Fruit fly (Drosophila melanogaster): ENCODE results near the gene CG10132.

CG10132 gene

DNA sequence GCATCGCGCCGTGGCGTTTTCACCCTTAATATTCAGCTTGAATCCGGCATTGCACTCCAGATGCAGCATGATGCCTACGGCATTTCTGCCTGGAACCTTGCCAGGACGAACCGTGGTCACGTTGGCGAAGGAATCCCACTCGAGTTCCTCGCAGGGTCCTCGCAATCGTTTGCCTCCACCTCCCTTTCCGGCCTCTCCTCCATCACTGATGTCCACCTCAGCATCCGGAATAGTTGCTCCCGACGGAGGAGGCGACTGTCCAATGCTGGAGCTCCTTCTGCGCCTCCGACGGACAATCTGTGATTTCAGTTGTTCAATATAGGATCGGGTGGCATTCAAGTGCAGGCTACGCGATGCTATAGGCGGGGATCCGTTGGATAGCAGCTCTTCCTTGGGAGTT, 6.4 kb upstream of the CG10132 start:
- no peak for TF ChIP-seq CG17801 (GFP tag; optimal IDR thresholded peaks at IDR 0.05; ENCODE audit: partially characterized antibody)

DNA sequence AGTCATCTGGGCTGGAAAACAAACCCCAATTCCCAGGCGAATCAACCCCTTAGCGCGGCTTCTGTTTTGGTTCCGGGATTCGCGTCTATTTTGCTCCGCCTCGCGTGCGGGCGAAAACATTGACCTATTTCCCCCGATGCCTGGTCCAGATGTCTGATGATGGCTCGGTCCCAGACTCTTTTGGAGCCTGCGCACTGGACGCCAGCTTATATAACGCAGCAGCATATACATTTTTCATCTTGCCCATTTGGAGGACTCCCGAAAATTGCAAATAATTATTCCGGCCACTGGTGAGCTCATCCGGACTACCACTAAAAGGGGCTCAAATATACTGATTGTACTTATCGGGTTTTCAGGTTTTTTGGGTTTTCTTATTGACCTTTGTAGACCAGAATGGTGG, 2.6 kb upstream of the CG10132 start:
- no peak for TF ChIP-seq CG17801 (GFP tag; optimal IDR thresholded peaks at IDR 0.05; ENCODE audit: partially characterized antibody)

DNA sequence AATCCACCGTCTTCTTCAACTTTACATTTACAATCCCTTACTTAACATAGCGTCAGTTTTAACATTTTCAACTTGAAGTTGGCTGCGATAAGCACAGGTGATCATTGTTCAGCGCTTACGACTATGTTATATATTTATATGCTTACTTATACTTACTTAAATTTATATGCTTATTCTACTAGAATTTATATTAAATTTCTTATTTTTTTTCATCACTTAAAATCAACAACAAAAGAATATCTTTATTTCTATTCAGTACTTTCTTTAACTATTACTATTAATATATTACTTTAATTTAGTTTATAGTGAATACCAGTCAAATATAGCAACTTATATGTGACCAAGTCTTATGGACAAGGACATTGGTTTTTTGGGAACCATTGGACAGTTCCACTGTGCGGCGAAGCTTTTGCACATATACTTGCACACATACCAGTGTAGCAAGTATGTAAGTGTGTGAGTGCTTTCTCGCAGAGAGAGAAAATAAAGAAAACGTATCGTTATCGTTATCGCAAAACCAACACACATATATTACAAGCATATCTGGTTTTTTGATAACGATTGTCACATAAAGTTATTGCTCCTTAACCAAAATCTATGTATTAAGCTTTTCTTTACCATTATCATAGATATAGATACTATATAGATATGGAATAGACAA, 1.3 kb upstream of the CG10132 start, which contains the start of gene Hasp:
Gene Hasp (minus strand): TSS at position 51 of the 661 bp plus-strand sequence.
- no peak for TF ChIP-seq CG17801 (GFP tag; optimal IDR thresholded peaks at IDR 0.05; ENCODE audit: partially characterized antibody)

DNA sequence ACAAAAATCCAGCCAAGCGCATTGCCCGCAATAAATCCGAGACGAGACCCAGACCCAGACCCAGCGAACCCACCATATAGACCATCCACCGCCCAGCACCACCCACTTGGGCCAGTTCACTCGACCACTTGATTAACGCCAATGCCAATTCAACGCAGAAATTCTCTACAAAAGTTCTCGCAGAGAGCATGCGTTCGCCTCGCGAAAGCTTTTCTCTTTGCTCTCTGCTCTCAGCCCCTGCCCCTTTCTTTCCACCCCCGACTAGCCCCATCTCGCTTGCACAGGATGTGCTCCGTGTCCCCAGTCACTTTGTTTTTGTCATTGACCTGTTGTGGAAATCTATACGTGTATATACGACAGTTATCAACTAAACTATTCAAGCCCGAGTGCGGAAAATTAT, 987 bp downstream of the CG10132 start:
- no peak for TF ChIP-seq CG17801 (GFP tag; optimal IDR thresholded peaks at IDR 0.05; ENCODE audit: partially characterized antibody)

DNA sequence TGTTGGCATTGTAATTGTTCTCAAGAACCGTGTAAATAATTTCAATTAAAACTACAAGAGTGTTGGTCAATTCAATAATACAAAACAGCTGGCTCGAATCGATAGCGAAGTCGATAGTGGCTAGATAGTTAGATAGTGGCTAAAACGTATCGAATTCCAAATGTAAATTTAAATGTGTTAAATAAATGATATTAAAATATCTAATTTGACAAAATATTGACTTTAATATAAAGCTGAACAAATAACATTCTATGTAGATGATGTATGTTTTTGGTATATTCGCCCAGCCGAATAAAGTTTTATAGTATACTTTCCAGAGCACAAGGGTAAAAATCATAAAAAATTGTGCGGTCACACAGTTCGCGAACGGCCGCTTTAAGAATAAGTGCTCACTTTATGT, 7.7 kb downstream of the CG10132 start, which contains the start of the genes Dpm1 and CG10137:
Gene Dpm1 (minus strand): TSS at position 53 of the 400 bp plus-strand sequence.
Gene CG10137 (plus strand): TSS at position 371 of the 400 bp plus-strand sequence.
- peak; percentile 57 for TF ChIP-seq CG17801 (GFP tag; optimal IDR thresholded peaks at IDR 0.05; ENCODE audit: partially characterized antibody)

DNA sequence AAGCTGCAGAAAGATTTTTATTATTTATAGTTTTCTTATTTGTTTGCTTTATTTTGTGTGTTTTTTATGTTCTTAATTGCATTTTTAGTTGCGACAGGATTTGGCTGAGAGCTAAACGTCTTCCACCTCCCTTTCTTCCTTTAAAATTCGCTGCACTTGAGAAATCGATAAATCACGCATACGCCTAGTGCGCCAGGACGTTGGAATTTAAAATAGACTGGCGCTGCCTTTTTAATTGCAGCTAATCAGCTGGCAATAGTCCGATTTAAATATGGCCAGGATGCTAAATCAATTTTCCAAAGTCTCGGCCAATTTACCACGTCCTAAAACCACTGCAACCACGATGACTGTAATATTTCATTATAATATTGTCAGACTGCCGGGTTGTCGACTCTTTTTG, 8.2 kb downstream of the CG10132 start:
- no peak for TF ChIP-seq CG17801 (GFP tag; optimal IDR thresholded peaks at IDR 0.05; ENCODE audit: partially characterized antibody)

DNA sequence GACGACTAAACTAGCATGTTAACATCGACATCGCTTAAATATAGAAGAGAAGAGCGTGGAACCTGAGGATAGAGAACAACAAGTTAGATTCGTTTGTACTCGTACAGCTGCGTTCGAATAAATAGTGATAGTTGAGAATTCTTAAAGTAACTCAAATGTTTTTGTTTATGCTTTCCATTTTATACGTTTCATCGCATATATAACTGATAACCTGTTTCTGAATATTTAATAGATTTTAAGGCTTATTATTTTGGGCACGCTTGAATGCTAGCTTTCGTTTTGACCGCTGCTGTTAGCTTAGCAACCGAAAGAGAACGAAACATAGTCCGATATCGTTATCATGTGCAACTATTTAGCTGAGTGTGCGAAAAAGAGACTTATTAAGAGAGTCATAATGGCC, 9.7 kb downstream of the CG10132 start:
- TF ChIP-seq CG17801 (GFP tag; optimal IDR thresholded peaks at IDR 0.05; ENCODE audit: partially characterized antibody): peak; percentile 99

DNA sequence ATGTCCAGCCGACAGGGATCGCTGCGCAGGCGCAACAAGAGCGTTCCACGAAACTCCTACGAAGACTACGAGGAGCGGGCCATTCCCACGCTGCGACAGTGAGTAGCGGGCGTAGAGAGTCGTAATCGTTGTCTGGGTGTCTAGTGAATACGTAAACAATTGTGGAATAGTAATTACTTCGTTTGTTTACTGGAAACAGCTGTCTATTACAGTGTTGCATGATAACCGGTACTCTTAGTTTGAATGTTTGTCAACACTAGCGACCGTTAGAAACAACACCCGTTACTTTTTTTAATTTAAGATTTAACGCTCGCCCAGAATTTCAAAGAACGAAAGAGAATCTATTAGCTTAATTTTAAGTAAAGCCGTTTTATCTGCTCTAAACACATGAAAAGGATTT, 11.5 kb downstream of the CG10132 start, which contains the start of gene CG10165:
Gene CG10165 (minus strand): TSS at position 214 of the 400 bp plus-strand sequence.
- peak; percentile 20 for TF ChIP-seq CG17801 (GFP tag; optimal IDR thresholded peaks at IDR 0.05; ENCODE audit: partially characterized antibody)

DNA sequence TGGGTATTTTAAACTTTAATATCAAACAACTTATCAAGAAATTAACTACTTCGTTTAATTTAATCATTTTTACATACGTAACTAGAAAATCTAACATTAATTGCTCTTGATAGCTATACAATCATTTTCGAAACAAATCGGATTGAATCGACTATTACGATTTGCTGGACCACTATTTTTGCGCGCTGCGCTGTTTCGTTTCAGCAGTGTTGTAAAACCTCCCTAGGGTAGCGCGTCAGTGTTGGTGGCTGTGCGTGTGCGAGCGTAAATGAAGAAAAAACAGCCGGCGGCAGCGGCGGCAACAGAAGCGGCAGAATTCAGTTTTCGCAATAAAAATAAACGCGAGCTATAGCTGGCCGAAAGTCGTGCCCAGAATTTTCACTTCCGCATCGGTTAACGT, 14.6 kb downstream of the CG10132 start, which contains the start of gene CG33116:
Gene CG33116 (plus strand): TSS at position 233 of the 400 bp plus-strand sequence.
- TF ChIP-seq CG17801 (GFP tag; optimal IDR thresholded peaks at IDR 0.05; ENCODE audit: partially characterized antibody): peak; percentile 80

DNA sequence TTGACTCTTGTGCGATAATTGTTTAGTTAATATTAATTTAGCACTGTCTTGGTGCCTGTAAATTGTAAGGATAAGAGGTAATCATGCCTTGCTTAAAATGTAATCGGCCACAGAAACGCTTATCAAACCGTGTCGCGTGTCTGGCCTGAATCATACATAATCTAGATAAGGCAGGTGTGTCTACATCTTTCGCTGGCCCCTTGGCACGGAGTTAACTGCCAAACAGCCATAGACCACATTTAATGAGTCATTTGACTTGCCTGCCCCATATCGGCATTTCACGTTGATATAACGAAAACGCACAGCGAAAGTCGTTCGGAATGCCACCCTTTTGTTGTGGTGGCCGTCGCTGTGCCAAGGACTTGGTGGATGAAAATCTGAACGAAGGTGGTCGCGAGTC, 16.6 kb downstream of the CG10132 start, which contains the start of gene CG31697:
Gene CG31697 (plus strand): TSS at position 215 of the 400 bp plus-strand sequence.
- no peak for TF ChIP-seq CG17801 (GFP tag; optimal IDR thresholded peaks at IDR 0.05; ENCODE audit: partially characterized antibody)

DNA sequence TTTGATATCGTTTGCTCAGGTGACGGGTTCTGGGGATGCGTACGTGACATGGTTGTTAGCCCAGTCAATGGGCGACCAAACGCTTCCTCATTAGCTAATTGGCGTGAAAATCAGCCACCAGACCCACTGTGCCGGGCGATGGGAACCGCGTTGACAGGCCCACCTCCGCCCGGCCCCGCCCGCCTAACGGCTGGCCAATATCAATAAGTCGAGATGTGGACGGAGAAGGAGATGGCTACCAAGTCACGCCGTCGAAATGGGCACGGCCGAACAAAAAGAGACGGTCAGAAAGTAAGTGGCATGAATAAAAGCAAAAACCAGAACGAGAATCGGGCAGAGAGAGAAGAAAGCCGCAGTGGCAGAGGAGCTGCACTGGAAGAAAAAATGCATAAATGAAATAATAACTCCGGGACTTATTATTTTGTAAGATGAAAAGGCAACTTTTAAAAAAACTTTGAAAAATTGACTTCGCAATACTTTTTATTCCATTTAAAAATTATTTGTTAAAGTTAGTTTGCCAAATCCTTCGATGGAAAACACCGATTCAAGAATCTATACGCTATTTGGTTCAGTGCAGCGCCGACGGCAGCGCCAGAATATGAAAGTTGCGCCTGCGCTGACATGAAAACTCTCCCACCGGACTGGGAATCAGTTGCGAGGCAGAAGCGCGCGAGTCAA, 19.3 kb downstream of the CG10132 start, which contains the start of gene CG13082:
Gene CG13082 (plus strand): TSS at position 647 of the 678 bp plus-strand sequence.
- TF ChIP-seq CG17801 (GFP tag; optimal IDR thresholded peaks at IDR 0.05; ENCODE audit: partially characterized antibody): no peak

DNA sequence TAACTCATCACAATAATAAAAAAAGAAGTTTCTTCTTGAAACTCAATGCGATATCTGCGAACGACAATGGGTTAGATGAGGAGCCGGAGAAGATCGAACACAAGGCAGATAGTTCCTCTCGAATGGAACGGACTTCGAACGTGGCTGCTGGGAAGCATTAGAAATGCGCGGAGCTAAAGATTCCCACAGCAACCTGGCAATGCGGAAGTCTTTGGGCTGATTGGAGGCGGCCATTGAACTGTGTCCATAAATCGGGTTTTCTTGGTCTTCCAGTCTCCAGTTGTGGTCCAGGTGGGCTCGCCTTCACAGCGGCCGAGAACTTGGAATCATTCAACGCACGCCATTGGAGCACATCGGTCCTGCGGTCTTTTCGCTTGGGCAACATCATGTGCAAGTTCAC, 21.7 kb downstream of the CG10132 start, which contains the start of gene CG13081:
Gene CG13081 (plus strand): TSS at position 301 of the 400 bp plus-strand sequence.
- TF ChIP-seq CG17801 (GFP tag; optimal IDR thresholded peaks at IDR 0.05; ENCODE audit: partially characterized antibody): no peak

DNA sequence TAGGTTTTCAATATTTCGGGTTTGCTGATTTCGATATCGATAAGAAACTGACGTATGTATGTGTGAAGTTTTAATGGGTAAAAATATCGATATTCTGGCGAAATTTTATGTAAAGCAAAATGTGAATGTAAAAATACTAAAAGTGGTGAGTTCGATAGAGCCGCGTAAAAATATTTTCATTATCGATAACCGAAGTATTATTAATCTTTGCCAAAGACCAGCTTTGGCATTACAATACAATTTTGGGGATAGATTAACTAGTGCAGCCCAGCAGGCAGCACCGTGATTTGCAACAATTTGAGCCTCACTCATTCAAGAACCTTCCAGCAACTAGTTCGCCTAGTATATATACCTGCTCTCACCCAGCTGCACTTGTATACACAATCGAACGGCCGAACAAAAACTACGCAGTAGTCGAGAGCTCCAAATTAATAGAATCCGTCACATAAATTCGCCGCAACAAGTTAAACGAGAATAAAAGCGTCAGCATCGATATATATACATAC, 23.7 kb downstream of the CG10132 start:
- no peak for TF ChIP-seq CG17801 (GFP tag; optimal IDR thresholded peaks at IDR 0.05; ENCODE audit: partially characterized antibody)

DNA sequence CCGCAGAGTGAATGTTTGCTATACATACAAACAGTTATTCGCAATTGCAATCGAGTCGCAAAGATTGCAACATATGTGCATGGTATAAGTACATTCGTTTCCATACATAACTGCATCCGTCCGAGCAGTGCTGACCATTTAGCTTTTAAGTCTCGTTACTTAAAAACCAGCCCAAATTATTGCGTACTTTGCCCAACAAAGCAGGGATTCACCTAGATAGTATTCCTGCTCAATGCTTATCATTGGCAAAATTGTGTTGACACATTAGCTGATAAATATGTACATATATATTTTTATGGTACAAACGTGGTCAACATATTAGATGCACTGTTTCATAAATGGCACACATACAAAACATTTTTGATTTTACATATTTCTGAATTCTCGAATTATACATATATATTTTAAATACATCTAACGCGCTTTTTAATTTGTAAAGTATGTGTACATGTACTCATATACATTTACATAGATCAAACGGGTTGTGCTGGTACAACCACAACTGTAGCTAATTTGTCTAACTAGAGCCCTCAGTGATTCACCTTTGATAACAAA, 24.5 kb downstream of the CG10132 start:
- no peak for TF ChIP-seq CG17801 (GFP tag; optimal IDR thresholded peaks at IDR 0.05; ENCODE audit: partially characterized antibody)
